Fruit fly (Drosophila melanogaster): ENCODE measurements around the gene CG10347.
A peak's percentile ranks its signal among the peaks of the same experiment; 100 is the strongest.

Gene CG10347

DNA sequence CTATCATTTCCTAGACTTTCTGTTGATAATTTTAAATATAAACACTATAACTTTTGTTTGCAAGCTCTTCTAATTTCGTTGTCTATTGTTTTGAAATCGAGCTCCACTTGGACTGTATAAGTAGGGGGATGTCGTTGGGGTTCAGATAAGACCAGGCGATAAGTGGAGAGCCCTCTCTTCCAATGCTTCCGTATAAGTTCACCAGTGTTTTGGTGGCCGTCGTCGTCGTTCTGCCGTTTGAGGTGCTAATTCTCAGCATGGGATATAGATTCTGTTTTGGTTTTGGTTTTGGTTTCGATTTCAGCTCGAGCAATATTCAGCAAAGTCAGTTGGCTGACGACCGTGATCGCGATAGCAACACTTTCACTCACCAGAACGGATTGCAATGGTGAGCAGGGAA, 18.4 kb upstream of the CG10347 start, which contains the start of gene CG15739:
TSS of gene CG15739 (plus strand) at position 204 of the 400 bp plus-strand sequence.
- TF ChIP-seq Snoo (tag; optimal IDR thresholded peaks at IDR 0.05), result no peak
- TF ChIP-seq CG9948 (tag; optimal IDR thresholded peaks at IDR 0.05), result no peak
- TF ChIP-seq CG10348 (GFP tag; IDR thresholded peaks at IDR 0.05), result no peak
- TF ChIP-seq CG15710 (tag; optimal IDR thresholded peaks at IDR 0.05), result no peak
- TF ChIP-seq gl (tag; optimal IDR thresholded peaks at IDR 0.05), result no peak
- no peak for TF ChIP-seq CG12605 (GFP tag; IDR thresholded peaks at IDR 0.05)
- no peak for TF ChIP-seq CG13204 (GFP tag; optimal IDR thresholded peaks at IDR 0.05)
- TF ChIP-seq Pif1B (GFP tag; optimal IDR thresholded peaks at IDR 0.05), result no peak
- no peak for TF ChIP-seq CG8159 (tag; optimal IDR thresholded peaks at IDR 0.05)
- TF ChIP-seq CG8301 (tag; optimal IDR thresholded peaks at IDR 0.05), result no peak
- no peak for TF ChIP-seq Pif1A (GFP tag; optimal IDR thresholded peaks at IDR 0.05)
- TF ChIP-seq CG4496 (GFP tag; IDR thresholded peaks at IDR 0.05), result no peak
- TF ChIP-seq CG32121 (GFP tag; IDR thresholded peaks at IDR 0.05), result no peak
- no peak for TF ChIP-seq CG34367 (tag; optimal IDR thresholded peaks at IDR 0.05)
- TF ChIP-seq CG17806 (tag; optimal IDR thresholded peaks at IDR 0.05), result no peak

DNA sequence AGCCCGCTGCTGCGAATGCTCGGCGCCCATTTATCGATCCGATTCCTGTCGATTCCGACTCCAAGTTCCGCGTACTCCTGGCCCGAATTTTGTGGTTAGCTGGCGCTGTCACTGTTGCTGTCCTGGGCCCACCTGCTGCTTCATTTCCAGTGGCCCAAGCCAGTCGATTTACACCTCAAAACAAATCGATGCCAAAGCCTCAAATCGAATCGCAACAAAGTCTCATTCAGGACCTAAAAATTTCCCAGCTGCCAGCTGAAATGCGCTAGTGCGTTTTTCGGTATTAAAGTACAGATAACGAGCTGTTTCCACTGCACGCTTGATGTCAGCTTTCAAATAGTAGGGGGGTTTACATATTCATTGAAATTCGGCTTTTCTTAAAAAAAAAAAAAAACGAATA, 17.8 kb upstream of the CG10347 start, which contains the start of gene BORCS5:
TSS of gene BORCS5 (minus strand) at position 263 of the 400 bp plus-strand sequence.
- TF ChIP-seq CG9948 (tag; optimal IDR thresholded peaks at IDR 0.05) (no peak), CG17806 (tag; optimal IDR thresholded peaks at IDR 0.05) (no peak), CG10348 (GFP tag; IDR thresholded peaks at IDR 0.05) (no peak), Pif1A (GFP tag; optimal IDR thresholded peaks at IDR 0.05) (no peak), EcR (GFP tag; optimal IDR thresholded peaks at IDR 0.05) (no peak), CG15710 (tag; optimal IDR thresholded peaks at IDR 0.05) (no peak), CG8159 (tag; optimal IDR thresholded peaks at IDR 0.05) (no peak), Pif1B (GFP tag; optimal IDR thresholded peaks at IDR 0.05) (no peak), CG34367 (tag; optimal IDR thresholded peaks at IDR 0.05) (no peak), CG32121 (GFP tag; IDR thresholded peaks at IDR 0.05) (no peak), CG12605 (GFP tag; IDR thresholded peaks at IDR 0.05) (no peak)

DNA sequence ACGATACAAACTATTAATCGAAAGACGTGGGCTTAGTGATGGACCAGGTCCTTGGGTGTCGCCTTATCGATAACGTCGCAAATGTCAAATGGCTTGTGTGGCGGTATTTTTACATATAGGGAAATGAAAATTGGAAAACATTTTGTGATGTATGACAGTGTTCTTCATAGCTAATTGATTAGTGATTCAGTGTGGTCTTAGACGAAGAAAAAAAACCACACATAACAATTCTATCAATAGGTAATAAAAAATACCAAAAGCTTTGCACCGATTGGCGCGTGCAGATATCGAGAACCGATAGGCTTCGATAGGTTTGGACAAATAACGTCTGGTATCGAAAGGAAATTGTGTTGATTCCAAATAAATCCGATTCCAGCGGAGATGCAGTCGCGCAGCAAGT, 14.1 kb upstream of the CG10347 start, which contains the start of the genes Nrd1 and CG1847:
TSS of gene Nrd1 (minus strand) at position 28 of the 400 bp plus-strand sequence.
TSS of gene CG1847 (plus strand) at position 305 of the 400 bp plus-strand sequence.
- TF ChIP-seq CG34367 (tag; optimal IDR thresholded peaks at IDR 0.05) (no peak), EcR (GFP tag; optimal IDR thresholded peaks at IDR 0.05) (no peak)

DNA sequence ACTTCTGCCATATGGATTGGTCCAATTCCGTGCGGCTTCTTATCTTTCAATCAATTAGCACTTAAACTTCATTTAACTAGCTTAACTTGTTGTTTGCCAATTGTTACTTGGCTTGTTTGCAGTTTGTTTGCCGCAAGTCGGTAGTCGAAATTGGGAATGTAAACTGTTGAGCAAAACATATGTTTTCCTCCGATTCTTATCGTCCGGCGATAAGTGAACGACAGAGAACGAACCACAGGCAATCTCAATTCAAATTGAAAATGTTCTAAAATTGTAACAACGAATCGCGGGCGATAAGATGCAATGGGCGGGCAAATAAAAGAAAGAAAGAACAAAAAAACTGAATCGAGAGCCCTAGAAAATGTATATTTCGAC, 3.7 kb upstream of the CG10347 start:
- TF ChIP-seq CG17806 (tag; optimal IDR thresholded peaks at IDR 0.05) (no peak), Pif1B (GFP tag; optimal IDR thresholded peaks at IDR 0.05) (no peak), CG9948 (tag; optimal IDR thresholded peaks at IDR 0.05) (no peak), Ets98B (GFP tag; IDR thresholded peaks at IDR 0.05) (no peak), CG32121 (GFP tag; IDR thresholded peaks at IDR 0.05) (no peak), Pif1A (GFP tag; optimal IDR thresholded peaks at IDR 0.05) (no peak), CG13204 (GFP tag; optimal IDR thresholded peaks at IDR 0.05) (no peak), CG15710 (tag; optimal IDR thresholded peaks at IDR 0.05) (no peak), CG34367 (tag; optimal IDR thresholded peaks at IDR 0.05) (no peak), Snoo (tag; optimal IDR thresholded peaks at IDR 0.05) (no peak), fd96Ca (GFP tag; IDR thresholded peaks at IDR 0.05) (no peak)

DNA sequence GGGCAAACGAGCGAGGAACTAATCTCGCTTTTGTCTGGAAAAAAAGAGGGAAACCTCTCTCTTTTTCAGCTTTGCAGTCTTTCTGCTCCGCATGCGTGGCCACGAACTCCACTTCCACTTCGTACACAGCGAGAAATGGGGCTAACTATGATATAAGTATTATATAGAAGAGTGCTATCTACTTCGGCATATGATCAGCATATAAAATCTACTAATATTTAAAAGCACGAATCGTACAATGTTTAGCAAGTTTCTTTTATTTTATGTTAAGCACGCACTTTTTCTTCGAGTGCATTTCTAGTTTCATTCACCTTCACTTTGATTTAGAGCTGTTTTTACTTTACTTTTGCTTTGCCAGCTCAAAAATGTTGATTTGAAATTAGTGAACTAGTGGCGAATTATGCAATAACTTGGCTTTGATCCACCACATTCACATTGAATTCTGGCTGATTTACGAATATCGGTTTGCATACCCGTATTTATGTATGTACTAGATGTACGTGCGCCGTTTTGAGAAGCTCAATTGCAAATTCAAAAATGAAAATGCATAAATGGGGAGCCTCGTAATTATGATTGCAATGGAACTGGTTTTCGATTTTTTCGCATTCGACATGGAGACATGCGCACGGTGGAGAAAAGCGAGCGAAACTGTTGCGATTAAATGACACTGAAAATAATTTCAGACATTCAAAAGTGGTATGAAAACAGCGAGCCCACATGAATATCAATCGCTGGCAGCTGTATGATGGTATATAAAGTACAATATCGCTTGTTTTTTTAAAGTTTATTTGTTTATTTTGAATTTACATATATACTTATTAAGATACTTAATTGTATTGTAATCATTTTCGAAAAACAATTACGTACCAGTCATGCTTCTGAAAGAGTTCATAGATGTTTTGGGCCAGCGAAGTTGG, 3.0 kb upstream of the CG10347 start:
- peak; percentile 96 for TF ChIP-seq CG32121 (GFP tag; IDR thresholded peaks at IDR 0.05)
- TF ChIP-seq CG34367 (tag; optimal IDR thresholded peaks at IDR 0.05), result peak; percentile 90
- peak; percentile 89 for TF ChIP-seq EcR (GFP tag; optimal IDR thresholded peaks at IDR 0.05)
- TF ChIP-seq D1 (tag; optimal IDR thresholded peaks at IDR 0.05), result peak; percentile 60
- TF ChIP-seq Pif1B (GFP tag; optimal IDR thresholded peaks at IDR 0.05), result peak; percentile 93
- TF ChIP-seq CG14655 (GFP tag; optimal IDR thresholded peaks at IDR 0.05), result peak; percentile 92
- TF ChIP-seq rn (GFP tag; IDR thresholded peaks at IDR 0.05), result peak; percentile 91
- peak; percentile 98 for TF ChIP-seq CG4496 (GFP tag; IDR thresholded peaks at IDR 0.05)
- TF ChIP-seq Pif1A (GFP tag; optimal IDR thresholded peaks at IDR 0.05), result peak; percentile 94
- TF ChIP-seq Snoo (tag; optimal IDR thresholded peaks at IDR 0.05), result peak; percentile 84
- peak; percentile 97 for TF ChIP-seq Ets98B (GFP tag; IDR thresholded peaks at IDR 0.05)
- TF ChIP-seq CG10348 (GFP tag; IDR thresholded peaks at IDR 0.05), result peak; percentile 86
- peak; percentile 91 for TF ChIP-seq CG8159 (tag; optimal IDR thresholded peaks at IDR 0.05)
- peak; percentile 89 for TF ChIP-seq CG9948 (tag; optimal IDR thresholded peaks at IDR 0.05)
- TF ChIP-seq CG8301 (tag; optimal IDR thresholded peaks at IDR 0.05), result peak; percentile 90
- peak; percentile 81 for TF ChIP-seq gl (tag; optimal IDR thresholded peaks at IDR 0.05)
- TF ChIP-seq CG13204 (GFP tag; optimal IDR thresholded peaks at IDR 0.05), result peak; percentile 86
- TF ChIP-seq CG12605 (GFP tag; IDR thresholded peaks at IDR 0.05), result peak; percentile 97
- TF ChIP-seq fd96Ca (GFP tag; IDR thresholded peaks at IDR 0.05), result peak; percentile 94
- peak; percentile 92 for TF ChIP-seq CG17806 (tag; optimal IDR thresholded peaks at IDR 0.05)
- peak; percentile 91 for TF ChIP-seq CG15710 (tag; optimal IDR thresholded peaks at IDR 0.05)

DNA sequence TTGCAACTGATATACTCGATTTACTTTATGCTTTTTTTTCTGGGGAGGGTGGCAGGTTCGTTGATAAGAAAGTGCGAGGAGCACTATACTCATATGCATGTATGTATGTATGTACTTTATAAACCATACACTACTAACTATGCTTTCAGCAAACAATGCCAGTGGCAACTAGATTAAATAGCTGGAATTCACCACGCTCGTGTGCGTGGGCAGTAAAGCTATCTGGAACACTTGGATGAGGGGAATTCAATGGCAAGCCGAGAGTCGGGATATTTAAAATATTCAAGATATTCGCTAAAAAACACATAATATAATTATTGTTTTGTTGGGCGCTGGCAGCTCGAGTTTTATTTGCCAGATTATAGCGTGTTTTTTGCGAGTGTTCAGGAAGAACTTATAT, 2.1 kb upstream of the CG10347 start:
- TF ChIP-seq CG13204 (GFP tag; optimal IDR thresholded peaks at IDR 0.05), result no peak
- no peak for TF ChIP-seq fd96Ca (GFP tag; IDR thresholded peaks at IDR 0.05)
- peak; percentile 10 for TF ChIP-seq CG8301 (tag; optimal IDR thresholded peaks at IDR 0.05)
- 0 out of 2 replicates have a peak, but pooled peaks have one; percentile 24 for TF ChIP-seq CG12605 (GFP tag; IDR thresholded peaks at IDR 0.05)
